Worm (Caenorhabditis elegans) whole organism, L3 larva: ENCODE results near the gene gldi-9.

Experiments used
- R02D3.7 ChIP-seq: fragments of 150-350 bp; optimal IDR thresholded peaks from 2 replicates; lab custom pipeline; 2014; ENCODE audit warnings: missing biosample characterization, missing genetic modification characterization
- ZK546.5 ChIP-seq: sonication (generic microtip); optimal IDR thresholded peaks from 2 replicates; lab custom pipeline; 2017; ENCODE audit warnings: missing biosample characterization, missing genetic modification characterization
- aly-2 ChIP-seq: fragments of 150-350 bp; optimal IDR thresholded peaks from 2 replicates; lab custom pipeline; 2014; ENCODE audit warnings: missing biosample characterization, missing genetic modification characterization
- ama-1 ChIP-seq: fragments of 150-350 bp; optimal IDR thresholded peaks from 2 replicates; lab custom pipeline; 2018
- ceh-16 ChIP-seq: sonication (generic microtip); optimal IDR thresholded peaks from 2 replicates; lab custom pipeline; 2017; ENCODE audit warnings: missing biosample characterization, missing genetic modification characterization
- ceh-28 ChIP-seq: fragments of 150-350 bp; optimal IDR thresholded peaks from 2 replicates; lab custom pipeline; 2014; ENCODE audit warnings: missing biosample characterization, missing genetic modification reagents, missing genetic modification characterization
- ceh-82 ChIP-seq: fragments of 150-350 bp; optimal IDR thresholded peaks from 2 replicates; lab custom pipeline; 2014; ENCODE audit warnings: missing biosample characterization, missing genetic modification characterization
- ceh-9 ChIP-seq: sonication (generic microtip); optimal IDR thresholded peaks from 2 replicates; lab custom pipeline; 2018; ENCODE audit warnings: missing biosample characterization, missing genetic modification characterization
- daf-12 ChIP-seq: fragments of 150-350 bp; optimal IDR thresholded peaks from 2 replicates; lab custom pipeline; 2014; ENCODE audit warnings: missing biosample characterization, missing genetic modification reagents, missing genetic modification characterization
- egl-27 ChIP-seq: sonication (generic microtip); optimal IDR thresholded peaks from 4 replicates; lab custom pipeline; 2017; ENCODE audit warnings: missing biosample characterization, missing genetic modification reagents, missing genetic modification characterization
- egl-5 ChIP-seq: fragments of 150-350 bp; optimal IDR thresholded peaks from 2 replicates; lab custom pipeline; 2017; ENCODE audit warnings: missing biosample characterization, missing genetic modification reagents, missing genetic modification characterization, inconsistent platforms
- elt-1 ChIP-seq: fragments of 150-350 bp; optimal IDR thresholded peaks from 2 replicates; lab custom pipeline; 2014; ENCODE audit warnings: missing biosample characterization, missing genetic modification characterization
- elt-2 ChIP-seq: sonication (generic microtip); optimal IDR thresholded peaks from 2 replicates; lab custom pipeline; 2016; ENCODE audit warnings: missing genetic modification reagents, mild to moderate bottlenecking, missing genetic modification characterization, missing compliant biosample characterization
- elt-3 ChIP-seq, 3 experiments: fragments of 150-350 bp in 1 of 3; sonication (generic microtip) in 2 of 3; optimal IDR thresholded peaks; 2 replicates in 2 of 3; 4 replicates in 1 of 3; lab custom pipeline; 2014 to 2017; ENCODE audit warnings: missing biosample characterization in 3 of 3, missing genetic modification characterization in 3 of 3
- eor-1 ChIP-seq, 2 experiments: fragments of 150-350 bp; optimal IDR thresholded peaks; 2 replicates each; lab custom pipeline; 2014 to 2018; ENCODE audit warnings: missing biosample characterization in 2 of 2, missing genetic modification characterization in 2 of 2
- fkh-10 ChIP-seq: sonication (generic microtip); optimal IDR thresholded peaks from 2 replicates; lab custom pipeline; 2017; ENCODE audit warnings: missing biosample characterization, missing genetic modification reagents, missing genetic modification characterization
- fkh-2 ChIP-seq: fragments of 150-350 bp; optimal IDR thresholded peaks from 2 replicates; lab custom pipeline; 2014; ENCODE audit warnings: missing biosample characterization, missing genetic modification reagents, missing genetic modification characterization
- fos-1 ChIP-seq: fragments of 150-350 bp; optimal IDR thresholded peaks from 2 replicates; lab custom pipeline; 2014; ENCODE audit warnings: missing biosample characterization, missing genetic modification characterization
- hmg-11 ChIP-seq: sonication (generic microtip); optimal IDR thresholded peaks from 2 replicates; lab custom pipeline; 2016; ENCODE audit warnings: missing genetic modification characterization, missing compliant biosample characterization
- jun-1 ChIP-seq: fragments of 150-350 bp; optimal IDR thresholded peaks from 2 replicates; lab custom pipeline; 2014; ENCODE audit warnings: missing biosample characterization, missing genetic modification reagents, missing genetic modification characterization
- lin-15B ChIP-seq: fragments of 150-350 bp; optimal IDR thresholded peaks from 2 replicates; lab custom pipeline; 2014; ENCODE audit warnings: missing biosample characterization, missing genetic modification characterization
- lin-39 ChIP-seq: fragments of 150-350 bp; optimal IDR thresholded peaks from 2 replicates; lab custom pipeline; 2018; ENCODE audit warnings: missing biosample characterization, missing genetic modification reagents, missing genetic modification characterization
- lsy-12 ChIP-seq: sonication (generic microtip); optimal IDR thresholded peaks from 2 replicates; lab custom pipeline; 2016; ENCODE audit warnings: mild to moderate bottlenecking, missing genetic modification characterization, missing compliant biosample characterization
- mdl-1 ChIP-seq: fragments of 150-350 bp; optimal IDR thresholded peaks from 2 replicates; lab custom pipeline; 2014; ENCODE audit warnings: missing biosample characterization, missing genetic modification characterization
- mml-1 ChIP-seq: fragments of 150-350 bp; sonication (generic microtip); optimal IDR thresholded peaks from 3 replicates; lab custom pipeline; 2014; ENCODE audit warnings: missing biosample characterization, missing genetic modification characterization
- nfya-1 ChIP-seq: sonication (generic microtip); optimal IDR thresholded peaks from 2 replicates; lab custom pipeline; 2017; ENCODE audit warnings: missing genetic modification characterization, mild to moderate bottlenecking, missing compliant biosample characterization, antibody characterized with exemption, moderate library complexity; ENCODE audit not compliant: insufficient read depth
- nhr-11 ChIP-seq: fragments of 150-350 bp; optimal IDR thresholded peaks from 2 replicates; lab custom pipeline; 2014; ENCODE audit warnings: missing biosample characterization, missing genetic modification characterization
- nhr-12 ChIP-seq: fragments of 150-350 bp; optimal IDR thresholded peaks from 2 replicates; lab custom pipeline; 2014; ENCODE audit warnings: missing biosample characterization, missing genetic modification characterization
- nhr-23 ChIP-seq: fragments of 150-350 bp; optimal IDR thresholded peaks from 2 replicates; lab custom pipeline; 2014; ENCODE audit warnings: missing biosample characterization, missing genetic modification reagents, missing genetic modification characterization
- nhr-237 ChIP-seq: fragments of 150-350 bp; optimal IDR thresholded peaks from 2 replicates; lab custom pipeline; 2014; ENCODE audit warnings: missing biosample characterization, missing genetic modification characterization
- nhr-25 ChIP-seq: sonication (generic microtip); optimal IDR thresholded peaks from 2 replicates; lab custom pipeline; 2017; ENCODE audit warnings: missing biosample characterization, missing genetic modification characterization
- nhr-28 ChIP-seq: fragments of 150-350 bp; optimal IDR thresholded peaks from 2 replicates; lab custom pipeline; 2014; ENCODE audit warnings: missing biosample characterization, missing genetic modification characterization
- nhr-43 ChIP-seq: sonication (generic microtip); optimal IDR thresholded peaks from 2 replicates; lab custom pipeline; 2016; ENCODE audit warnings: mild to moderate bottlenecking, missing genetic modification characterization, missing compliant biosample characterization; ENCODE audit not compliant: poor library complexity, severe bottlenecking
- nhr-67 ChIP-seq: fragments of 150-350 bp; optimal IDR thresholded peaks from 2 replicates; lab custom pipeline; 2014; ENCODE audit warnings: missing biosample characterization, missing genetic modification characterization
- nhr-76 ChIP-seq: fragments of 150-350 bp; sonication (generic microtip); optimal IDR thresholded peaks from 5 replicates; lab custom pipeline; 2014; ENCODE audit warnings: missing biosample characterization, missing genetic modification characterization
- nhr-77 ChIP-seq: fragments of 150-350 bp; optimal IDR thresholded peaks from 2 replicates; lab custom pipeline; 2014; ENCODE audit warnings: missing biosample characterization, missing genetic modification characterization
- pha-4 ChIP-seq: fragments of 150-350 bp; optimal IDR thresholded peaks from 2 replicates; lab custom pipeline; 2014; ENCODE audit warnings: missing biosample characterization, missing genetic modification reagents, missing genetic modification characterization
- pqm-1 ChIP-seq: fragments of 150-350 bp; optimal IDR thresholded peaks from 2 replicates; lab custom pipeline; 2017; ENCODE audit warnings: missing biosample characterization, missing genetic modification characterization, inconsistent platforms
- sea-2 ChIP-seq: fragments of 150-350 bp; sonication (generic microtip); optimal IDR thresholded peaks from 4 replicates; lab custom pipeline; 2014; ENCODE audit warnings: missing biosample characterization, missing genetic modification reagents, missing genetic modification characterization
- skn-1 ChIP-seq: fragments of 150-350 bp; optimal IDR thresholded peaks from 2 replicates; lab custom pipeline; 2014; ENCODE audit warnings: missing biosample characterization, missing genetic modification characterization
- snpc-4 ChIP-seq: fragments of 150-350 bp; optimal IDR thresholded peaks from 2 replicates; lab custom pipeline; 2014; ENCODE audit warnings: missing biosample characterization, missing genetic modification characterization
- tbx-2 ChIP-seq: sonication (generic microtip); optimal IDR thresholded peaks from 2 replicates; lab custom pipeline; 2016; ENCODE audit warnings: mild to moderate bottlenecking, missing genetic modification characterization, missing compliant biosample characterization
- unc-39 ChIP-seq: sonication (generic microtip); optimal IDR thresholded peaks from 4 replicates; lab custom pipeline; 2017; ENCODE audit warnings: missing biosample characterization, missing genetic modification characterization
- unc-62 ChIP-seq: fragments of 150-350 bp; sonication (generic microtip); optimal IDR thresholded peaks from 4 replicates; lab custom pipeline; 2014; ENCODE audit warnings: missing biosample characterization, missing genetic modification reagents, missing genetic modification characterization
- zag-1 ChIP-seq: fragments of 150-350 bp; optimal IDR thresholded peaks from 2 replicates; lab custom pipeline; 2014; ENCODE audit warnings: missing biosample characterization, missing genetic modification characterization
- ztf-11 ChIP-seq: fragments of 150-350 bp; optimal IDR thresholded peaks from 2 replicates; lab custom pipeline; 2014; ENCODE audit warnings: missing biosample characterization, missing genetic modification characterization
- ztf-4 ChIP-seq: fragments of 150-350 bp; optimal IDR thresholded peaks from 2 replicates; lab custom pipeline; 2014; ENCODE audit warnings: missing biosample characterization, missing genetic modification characterization

gldi-9 gene

ce11 chrIII:2769078-2769477 is 12.9 kb upstream of the gldi-9 start:
- TF ChIP-seq fkh-10 (GFP tag; lab: Kevin White, UChicago) (no peak), unc-39 (tag; lab: Kevin White, UChicago) (no peak), unc-62 (GFP tag; lab: Kevin White, UChicago) (no peak), lsy-12 (tag; lab: Kevin White, UChicago) (no peak), ceh-16 (tag; lab: Kevin White, UChicago) (no peak), daf-12 (tag; lab: Kevin White, UChicago) (no peak), fkh-2 (tag; lab: Kevin White, UChicago) (no peak), egl-5 (no peak), nhr-67 (no peak)
- TF ChIP-seq, all 47 proteins: peak for 0

ce11 chrIII:2768635-2769034 is 12.5 kb upstream of the gldi-9 start, which contains the start of gene swsn-3:
swsn-3 (minus strand) TSS chrIII:2768679.
- TF ChIP-seq daf-12 (tag; lab: Kevin White, UChicago) = no peak
- TF ChIP-seq nhr-28 (tag; lab: Kevin White, UChicago) = no peak
- TF ChIP-seq R02D3.7 (tag; lab: Kevin White, UChicago) = peak; percentile 79
- no peak for TF ChIP-seq eor-1 (tag; optimal IDR thresholded peaks at IDR 0.05; lab: Kevin White, UChicago)
- TF ChIP-seq snpc-4 (tag; lab: Kevin White, UChicago) = peak; percentile 79
- TF ChIP-seq lin-15B = peak; percentile 96
- TF ChIP-seq nhr-23 = peak; percentile 91
- TF ChIP-seq ceh-9 = no peak
- TF ChIP-seq egl-5 = peak; percentile 81
- peak; percentile 82 for TF ChIP-seq nhr-43
- peak; percentile 68 for TF ChIP-seq lin-39 (tag; lab: Kevin White, UChicago)
- no peak for TF ChIP-seq aly-2
- TF ChIP-seq unc-62 (GFP tag; lab: Kevin White, UChicago) = no peak
- TF ChIP-seq pqm-1 (tag; lab: Kevin White, UChicago) = peak; percentile 8
- no peak for TF ChIP-seq ztf-4
- TF ChIP-seq sea-2 (GFP tag; lab: Kevin White, UChicago) = no peak
- peak; percentile 1 for TF ChIP-seq elt-1 (tag; lab: Kevin White, UChicago)
- TF ChIP-seq lsy-12 (tag; lab: Kevin White, UChicago) = peak; percentile 74
- TF ChIP-seq ceh-16 (tag; lab: Kevin White, UChicago) = no peak
- no peak for TF ChIP-seq fkh-2 (tag; lab: Kevin White, UChicago)
- TF ChIP-seq nfya-1 (tag; lab: Kevin White, UChicago) = peak; percentile 91
- TF ChIP-seq nhr-76 = peak; percentile 5
- peak; percentile 75 for TF ChIP-seq nhr-25 (tag; lab: Kevin White, UChicago)
- TF ChIP-seq ZK546.5 = no peak
- peak; percentile 94 for TF ChIP-seq hmg-11 (tag; lab: Kevin White, UChicago)
- no peak for TF ChIP-seq nhr-237
- TF ChIP-seq zag-1 (tag; lab: Kevin White, UChicago) = peak; percentile 4
- no peak for TF ChIP-seq fos-1 (tag; lab: Kevin White, UChicago)
- TF ChIP-seq tbx-2 (tag; lab: Kevin White, UChicago) = peak; percentile 60
- TF ChIP-seq nhr-77 (tag; lab: Kevin White, UChicago) = no peak
- no peak for TF ChIP-seq nhr-12
- TF ChIP-seq ceh-82 (tag; lab: Kevin White, UChicago) = peak; percentile 79
- TF ChIP-seq skn-1 = peak; percentile 64
- peak; percentile 94 for TF ChIP-seq pha-4 (tag; lab: Kevin White, UChicago)
- no peak for TF ChIP-seq ztf-11 (tag; lab: Kevin White, UChicago)
- TF ChIP-seq nhr-67 = peak; percentile 69
- TF ChIP-seq egl-27 = peak; percentile 11
- TF ChIP-seq elt-2 (tag; lab: Kevin White, UChicago) = peak; percentile 56
- TF ChIP-seq unc-39 (tag; lab: Kevin White, UChicago) = no peak
- TF ChIP-seq mml-1 = no peak
- TF ChIP-seq fkh-10 (GFP tag; lab: Kevin White, UChicago) = peak; percentile 43
- no peak for TF ChIP-seq elt-3 (tag; optimal IDR thresholded peaks at IDR 0.05; lab: Kevin White, UChicago)
- TF ChIP-seq ceh-28 (tag; lab: Kevin White, UChicago) = peak; percentile 88
- peak; percentile 41 for TF ChIP-seq mdl-1
- TF ChIP-seq ama-1 (lab: Kevin White, UChicago) = no peak
- TF ChIP-seq jun-1 (tag; lab: Kevin White, UChicago) = peak; percentile 67
- no peak for TF ChIP-seq nhr-11 (tag; lab: Kevin White, UChicago)
